Worm (Caenorhabditis elegans) whole organism, L4 larva: ENCODE results near the gene Y19D2B.1.

Experiments used
- F37D6.2 ChIP-seq: sonication (generic microtip); optimal IDR thresholded peaks from 2 replicates; lab custom pipeline; 2016; ENCODE audit warnings: mild to moderate bottlenecking, missing genetic modification characterization, missing compliant biosample characterization
- Y75B8A.6 ChIP-seq: fragments of 200-800 bp; sonication (Bioruptor generic); IDR thresholded peaks from 2 replicates; pipeline ENCODE4 v1.3.6; 2022; ENCODE audit warnings: missing genetic modification reagents, missing genetic modification characterization, missing compliant biosample characterization
- aha-1 ChIP-seq: fragments of 150-350 bp; peaks from one replicate; lab custom pipeline; 2014; ENCODE audit warnings: missing biosample characterization, missing genetic modification characterization
- ama-1 ChIP-seq: fragments of 150-350 bp; optimal IDR thresholded peaks from 2 replicates; lab custom pipeline; 2014; ENCODE audit warnings: inconsistent platforms, mixed read lengths
- ceh-32 ChIP-seq: sonication (generic microtip); optimal IDR thresholded peaks from 2 replicates; lab custom pipeline; 2016; ENCODE audit warnings: mild to moderate bottlenecking, missing genetic modification characterization, missing compliant biosample characterization; ENCODE audit not compliant: poor library complexity
- ceh-82 ChIP-seq: sonication (generic microtip); optimal IDR thresholded peaks from 2 replicates; lab custom pipeline; 2017; ENCODE audit warnings: missing biosample characterization, missing genetic modification characterization
- lim-7 ChIP-seq: fragments of 200-800 bp; sonication (Bioruptor generic); IDR thresholded peaks from 2 replicates; pipeline ENCODE4 v1.3.6; 2022; ENCODE audit warnings: missing genetic modification characterization, missing compliant biosample characterization
- mdl-1 ChIP-seq, 2 experiments: fragments of 150-350 bp in 1 of 2; sonication (generic microtip) in 1 of 2; optimal IDR thresholded peaks; 2 replicates each; lab custom pipeline; 2014 to 2017; ENCODE audit warnings: missing biosample characterization in 2 of 2, missing genetic modification characterization in 2 of 2
- mxl-2 ChIP-seq: fragments of 200-800 bp; sonication (Bioruptor generic); conservative IDR thresholded peaks from 2 replicates; pipeline ENCODE4 v1.3.6; 2022; ENCODE audit warnings: missing genetic modification reagents, missing genetic modification characterization, missing compliant biosample characterization
- nhr-11 ChIP-seq: fragments of 150-350 bp; optimal IDR thresholded peaks from 2 replicates; lab custom pipeline; 2014; ENCODE audit warnings: missing biosample characterization, missing genetic modification characterization
- pqm-1 ChIP-seq: sonication (generic microtip); optimal IDR thresholded peaks from 2 replicates; lab custom pipeline; 2017; ENCODE audit warnings: missing biosample characterization, missing genetic modification characterization
- unc-62 ChIP-seq, 3 experiments: fragments of 150-350 bp in 1 of 3; sonication (generic microtip); optimal IDR thresholded peaks in 2 of 3; peaks in 1 of 3; 1 replicate in 1 of 3; 2 replicates in 2 of 3; lab custom pipeline; 2014 to 2017; ENCODE audit warnings: missing biosample characterization in 3 of 3, missing genetic modification characterization in 3 of 3, missing genetic modification reagents in 3 of 3, missing genotype in 1 of 3
- ztf-11 ChIP-seq: fragments of 150-350 bp; optimal IDR thresholded peaks from 2 replicates; lab custom pipeline; 2014; ENCODE audit warnings: missing biosample characterization, missing genetic modification characterization

DNA sequence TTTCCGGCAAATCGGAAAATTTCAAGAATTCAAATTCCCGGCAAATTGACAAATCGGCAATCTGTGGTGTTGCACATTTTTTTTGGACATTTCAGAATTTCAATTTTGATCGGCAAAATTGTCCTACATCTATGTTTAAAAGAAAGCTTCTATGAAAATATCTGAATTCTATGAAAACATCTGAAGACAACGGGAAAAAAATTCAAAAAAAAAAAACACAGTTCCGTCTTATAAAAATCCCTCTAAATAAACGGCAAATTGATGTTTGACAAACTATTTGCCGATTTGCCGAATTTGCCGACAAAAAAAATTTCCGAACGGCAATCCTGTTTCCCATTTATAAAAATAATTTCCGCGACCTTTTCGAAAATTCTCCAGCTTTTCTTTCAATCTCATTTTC, 8.4 kb downstream of the Y19D2B.1 start, which contains the start of gene F44F4.15:
- TF ChIP-seq pqm-1 (tag; lab: Kevin White, UChicago) (no peak), aha-1 (tag; lab: Kevin White, UChicago) (no peak), Y75B8A.6 (GFP tag; lab: Robert Waterston, UW) (no peak), F37D6.2 (tag; lab: Kevin White, UChicago) (no peak), nhr-11 (tag; lab: Kevin White, UChicago) (no peak), ztf-11 (tag; lab: Kevin White, UChicago) (no peak), mxl-2 (no peak), ceh-82 (no peak), ama-1 (lab: Kevin White, UChicago) (no peak), lim-7 (GFP tag; lab: Robert Waterston, UW) (no peak), unc-62 (GFP tag; optimal IDR thresholded peaks at IDR 0.05 in 1 of 2; lab: Kevin White, UChicago) (no peak), unc-62 (tag; optimal IDR thresholded peaks at IDR 0.05; lab: Kevin White, UChicago) (no peak), ceh-32 (tag; lab: Kevin White, UChicago) (no peak), mdl-1 (tag; optimal IDR thresholded peaks at IDR 0.05; lab: Kevin White, UChicago) (no peak)
